Worm (Caenorhabditis elegans): ENCODE results near the gene E02H1.1.
A peak's percentile ranks its signal among the peaks of the same experiment; 100 is the strongest.

Gene E02H1.1

DNA sequence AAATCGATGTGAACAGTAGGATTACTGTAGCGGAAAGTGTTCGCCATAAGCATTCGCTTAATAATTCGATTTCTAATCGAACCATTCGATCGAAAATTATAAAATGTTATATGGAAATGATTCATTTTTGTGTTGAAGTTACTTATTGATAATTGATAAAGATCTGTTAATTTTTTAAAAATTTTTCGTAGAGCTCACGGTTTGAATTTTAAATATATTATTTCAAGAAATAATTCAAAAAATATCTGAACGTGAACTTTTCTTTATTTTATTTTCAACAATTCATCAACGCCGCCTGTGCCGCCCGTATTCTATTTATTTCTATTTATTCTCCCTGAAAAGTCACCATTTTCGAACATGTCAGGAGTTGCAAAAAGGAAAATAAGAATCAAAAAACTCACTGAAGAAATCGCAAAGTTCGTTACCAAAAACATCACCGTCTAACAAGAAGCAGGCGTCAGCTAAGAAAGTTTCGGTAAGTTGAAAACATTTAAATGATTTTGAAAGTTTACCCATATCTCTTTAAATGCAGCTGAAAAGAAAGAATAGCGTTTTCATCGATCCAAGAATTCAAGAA is 20.5 kb upstream of the E02H1.1 start, which contains the start of the genes T15H9.5 and T15H9.4:
Gene T15H9.5, minus strand, starts transcription at position 101 of the 577 bp plus-strand sequence.
Gene T15H9.4, plus strand, starts transcription at position 527 of the 577 bp plus-strand sequence.
- no peak for TF ChIP-seq him-1 (tag; optimal IDR thresholded peaks at IDR 0.05)
- TF ChIP-seq dao-5 (tag; optimal IDR thresholded peaks at IDR 0.05): no peak
- no peak for TF ChIP-seq W03F9.2 (tag; optimal IDR thresholded peaks at IDR 0.05)

DNA sequence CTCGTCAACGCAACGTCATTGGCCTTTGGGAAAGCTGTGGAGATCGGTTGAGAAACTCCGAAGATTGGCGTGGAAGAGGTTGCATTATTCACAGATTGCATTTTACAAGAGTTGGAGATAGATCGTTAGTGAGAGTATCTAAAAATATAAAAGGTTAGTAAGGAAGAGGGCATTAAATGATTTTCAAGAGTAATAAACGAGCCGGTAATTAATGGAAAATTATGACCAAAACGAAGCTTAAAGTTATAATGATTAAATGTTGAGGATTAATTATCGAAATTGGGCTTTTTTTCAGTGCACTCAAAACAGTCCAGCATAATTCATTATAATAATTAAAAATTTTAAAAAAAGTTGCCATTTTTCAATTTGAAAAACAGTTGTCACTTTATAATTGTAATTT is 18.3 kb upstream of the E02H1.1 start, which contains the start of gene pap-2:
Gene pap-2, minus strand, starts transcription at position 101 of the 400 bp plus-strand sequence.
- TF ChIP-seq W03F9.2 (tag; optimal IDR thresholded peaks at IDR 0.05) (no peak), him-1 (tag; optimal IDR thresholded peaks at IDR 0.05) (no peak), dao-5 (tag; optimal IDR thresholded peaks at IDR 0.05) (no peak)

DNA sequence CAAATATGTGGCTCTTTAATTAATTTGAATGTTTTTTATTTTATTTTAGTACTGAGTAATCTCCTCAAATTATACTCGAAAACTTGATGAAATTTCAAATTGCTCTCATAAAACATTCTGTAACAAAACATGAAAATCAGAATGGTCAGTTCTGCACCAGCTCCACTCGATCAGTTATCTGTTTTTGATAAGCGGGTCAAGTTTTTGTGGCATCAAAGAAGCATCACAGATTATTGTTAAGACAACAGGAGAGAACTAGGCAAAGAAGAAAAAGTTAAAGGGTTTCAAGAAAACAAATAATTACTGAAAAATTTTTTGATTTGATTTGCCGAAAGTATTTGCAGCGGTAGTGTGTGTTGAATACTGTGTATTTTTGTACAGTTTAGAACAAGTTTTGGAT is 16.2 kb upstream of the E02H1.1 start:
- TF ChIP-seq him-1 (tag; optimal IDR thresholded peaks at IDR 0.05): no peak
- no peak for TF ChIP-seq W03F9.2 (tag; optimal IDR thresholded peaks at IDR 0.05)
- TF ChIP-seq dao-5 (tag; optimal IDR thresholded peaks at IDR 0.05): no peak

DNA sequence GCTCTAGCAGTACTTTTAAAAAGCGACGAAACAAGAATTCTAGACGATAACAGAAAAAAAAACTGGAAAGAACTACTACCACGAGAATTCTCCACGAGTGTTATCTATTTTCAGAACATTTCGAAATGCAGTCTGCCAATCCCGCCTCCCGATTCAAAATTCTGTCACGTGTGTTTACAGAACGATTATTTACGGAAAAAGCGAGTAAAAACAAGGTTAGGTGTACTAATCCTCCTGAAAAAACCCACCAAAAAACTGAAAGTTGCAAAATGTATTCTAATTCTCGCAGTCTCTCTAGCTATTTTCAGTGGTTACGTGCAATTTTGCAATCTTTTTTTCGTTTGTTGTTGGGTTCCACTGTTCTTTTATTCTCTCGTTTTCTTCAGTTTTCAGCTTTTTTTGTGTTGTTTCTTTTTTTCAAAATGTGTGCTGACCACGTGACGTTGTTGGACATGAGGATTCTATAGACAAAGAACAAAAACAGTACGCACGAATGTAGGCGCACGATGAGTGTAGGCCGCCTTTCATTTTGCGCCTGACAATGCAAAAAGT is 15.6 kb upstream of the E02H1.1 start:
- TF ChIP-seq him-1 (tag; optimal IDR thresholded peaks at IDR 0.05): no peak
- TF ChIP-seq dao-5 (tag; optimal IDR thresholded peaks at IDR 0.05): no peak
- TF ChIP-seq W03F9.2 (tag; optimal IDR thresholded peaks at IDR 0.05): no peak

DNA sequence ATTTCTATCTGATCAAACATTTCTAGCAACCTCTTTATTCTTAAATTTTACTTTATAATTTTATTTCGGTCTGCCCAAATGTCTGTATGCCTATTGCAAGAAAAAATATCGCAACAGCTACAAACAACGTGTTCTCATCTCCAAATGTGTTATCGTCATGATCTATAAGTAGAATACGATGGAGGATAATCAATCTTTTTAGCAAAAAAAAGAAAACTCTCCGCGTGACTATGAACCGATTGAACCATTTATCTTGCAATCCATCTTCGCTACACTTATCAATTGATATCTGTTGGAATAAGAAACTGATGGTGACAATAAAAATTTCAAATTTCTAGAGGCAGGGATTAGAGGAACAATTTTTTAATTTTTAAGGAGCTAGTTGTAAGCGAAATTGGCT is 15.0 kb upstream of the E02H1.1 start:
- TF ChIP-seq W03F9.2 (tag; optimal IDR thresholded peaks at IDR 0.05) (no peak), dao-5 (tag; optimal IDR thresholded peaks at IDR 0.05) (no peak), him-1 (tag; optimal IDR thresholded peaks at IDR 0.05) (no peak)

DNA sequence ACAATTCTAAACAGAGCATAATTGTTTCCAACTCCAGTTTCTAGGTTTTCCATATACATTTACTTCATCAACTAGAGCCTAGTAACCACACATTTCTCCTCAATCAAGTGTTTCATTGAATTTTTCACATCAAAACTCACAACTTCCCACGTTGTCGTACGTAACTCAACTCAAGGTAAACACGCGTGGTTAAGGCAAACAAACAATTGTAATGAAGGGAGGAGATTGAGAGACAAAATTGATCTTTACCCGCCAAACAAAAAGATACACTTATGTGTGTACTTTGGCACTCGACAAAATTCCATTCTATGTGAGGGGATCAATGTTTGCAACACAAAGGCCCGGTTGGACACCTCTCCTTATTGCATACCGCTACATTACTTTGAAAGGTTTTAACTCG is 14.4 kb upstream of the E02H1.1 start, which contains the start of gene nhr-19:
Gene nhr-19, minus strand, starts transcription at position 191 of the 400 bp plus-strand sequence.
- TF ChIP-seq him-1 (tag; optimal IDR thresholded peaks at IDR 0.05) (no peak), dao-5 (tag; optimal IDR thresholded peaks at IDR 0.05) (no peak), W03F9.2 (tag; optimal IDR thresholded peaks at IDR 0.05) (no peak)

DNA sequence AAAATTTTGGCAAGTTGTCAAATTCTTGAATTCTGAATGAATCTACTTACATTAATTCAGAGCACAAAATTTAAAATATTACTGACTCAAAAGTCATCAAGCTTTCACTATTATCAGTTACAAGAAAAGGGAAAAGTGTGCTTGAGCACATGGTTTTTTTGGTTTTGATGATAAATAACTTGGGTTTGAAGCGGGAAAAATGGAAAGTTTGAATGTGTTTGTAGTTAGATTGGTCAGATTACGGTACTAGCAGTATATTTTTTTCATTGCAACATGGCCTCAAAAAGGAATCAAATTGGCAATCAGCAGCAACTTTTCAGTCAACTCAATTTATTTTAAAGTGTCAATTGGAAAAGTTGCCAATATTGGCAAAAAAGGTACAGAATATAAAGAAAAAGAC is 13.7 kb upstream of the E02H1.1 start:
- TF ChIP-seq him-1 (tag; optimal IDR thresholded peaks at IDR 0.05): no peak
- no peak for TF ChIP-seq dao-5 (tag; optimal IDR thresholded peaks at IDR 0.05)
- TF ChIP-seq W03F9.2 (tag; optimal IDR thresholded peaks at IDR 0.05): no peak

DNA sequence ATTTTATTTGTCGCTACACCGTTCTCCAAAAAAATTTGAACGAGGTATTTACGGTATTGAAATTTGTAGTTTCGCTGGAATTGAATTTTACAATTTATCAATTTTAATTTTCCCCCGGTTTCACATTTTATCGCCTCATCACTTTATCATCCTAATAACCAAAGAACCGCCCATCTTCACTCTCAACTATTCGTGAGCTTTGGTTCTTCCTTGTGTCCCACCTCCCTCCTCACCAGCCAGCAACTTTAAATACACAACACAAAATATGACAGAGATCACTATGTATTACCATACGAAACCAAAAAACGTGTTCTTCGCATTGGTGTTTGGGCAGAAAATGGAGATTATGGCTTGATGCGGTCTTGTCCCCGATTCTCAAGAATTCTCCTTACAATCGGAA is 13.1 kb upstream of the E02H1.1 start:
- TF ChIP-seq him-1 (tag; optimal IDR thresholded peaks at IDR 0.05) (no peak), W03F9.2 (tag; optimal IDR thresholded peaks at IDR 0.05) (no peak), dao-5 (tag; optimal IDR thresholded peaks at IDR 0.05) (no peak)

DNA sequence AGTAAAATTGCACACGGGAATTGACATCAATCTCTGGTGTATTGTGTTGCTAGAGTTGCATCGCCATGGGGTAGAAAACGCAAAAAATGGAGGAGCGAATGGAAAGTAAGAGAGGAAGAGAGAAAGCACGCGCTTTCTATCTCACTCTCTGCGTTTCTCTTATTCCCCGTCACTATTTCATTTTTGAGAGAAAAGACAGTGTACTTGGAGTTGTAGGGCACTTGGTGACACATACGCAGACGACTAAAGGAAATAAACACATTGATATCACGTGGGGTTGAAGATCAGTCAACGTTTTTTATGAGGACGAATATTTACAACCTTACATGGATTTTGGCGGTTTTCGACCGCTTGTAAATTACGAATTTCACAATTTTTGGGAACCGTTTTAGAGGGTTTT is 12.5 kb upstream of the E02H1.1 start:
- TF ChIP-seq dao-5 (tag; optimal IDR thresholded peaks at IDR 0.05) (no peak), W03F9.2 (tag; optimal IDR thresholded peaks at IDR 0.05) (peak; percentile 71)

DNA sequence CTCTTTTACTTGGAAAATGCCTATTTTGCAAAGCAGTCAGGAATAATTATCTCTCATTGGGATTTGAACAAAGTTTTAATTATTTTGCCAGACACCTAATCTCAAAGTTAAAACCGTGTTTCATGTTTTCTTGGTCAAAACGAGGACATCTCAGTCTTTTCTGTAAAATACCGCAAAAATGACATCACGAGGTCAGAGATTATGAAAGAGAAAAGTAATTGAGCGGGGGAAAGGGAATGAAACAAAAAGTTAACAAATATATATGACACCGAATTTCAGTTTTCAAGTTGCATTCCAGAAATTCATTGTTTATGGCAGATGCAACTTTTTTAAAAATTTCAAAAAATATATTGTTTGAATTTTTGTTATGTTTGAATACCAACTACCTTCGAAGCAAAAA is 11.6 kb upstream of the E02H1.1 start:
- TF ChIP-seq him-1 (tag; optimal IDR thresholded peaks at IDR 0.05) (no peak), dao-5 (tag; optimal IDR thresholded peaks at IDR 0.05) (no peak), W03F9.2 (tag; optimal IDR thresholded peaks at IDR 0.05) (no peak)

DNA sequence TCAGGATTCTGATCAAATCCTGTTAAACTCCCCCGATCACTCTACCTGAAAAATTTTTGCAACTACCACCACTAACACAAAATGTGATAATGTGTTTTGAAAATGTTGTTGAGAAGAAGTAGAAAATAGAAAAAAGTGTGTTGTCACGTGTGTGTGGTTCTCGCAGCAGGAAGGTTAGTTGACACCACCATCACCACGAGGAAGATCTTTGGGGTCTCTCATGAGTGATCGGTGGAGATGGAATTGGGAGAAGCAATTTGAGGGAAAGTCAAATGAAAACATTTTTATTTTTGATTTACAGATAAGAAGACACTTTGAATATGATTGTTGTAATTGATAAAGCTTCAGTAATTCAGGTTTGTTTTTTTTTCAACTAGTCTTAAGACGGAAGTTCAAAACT is 10.7 kb upstream of the E02H1.1 start:
- TF ChIP-seq him-1 (tag; optimal IDR thresholded peaks at IDR 0.05) (no peak), dao-5 (tag; optimal IDR thresholded peaks at IDR 0.05) (no peak), W03F9.2 (tag; optimal IDR thresholded peaks at IDR 0.05) (no peak)

DNA sequence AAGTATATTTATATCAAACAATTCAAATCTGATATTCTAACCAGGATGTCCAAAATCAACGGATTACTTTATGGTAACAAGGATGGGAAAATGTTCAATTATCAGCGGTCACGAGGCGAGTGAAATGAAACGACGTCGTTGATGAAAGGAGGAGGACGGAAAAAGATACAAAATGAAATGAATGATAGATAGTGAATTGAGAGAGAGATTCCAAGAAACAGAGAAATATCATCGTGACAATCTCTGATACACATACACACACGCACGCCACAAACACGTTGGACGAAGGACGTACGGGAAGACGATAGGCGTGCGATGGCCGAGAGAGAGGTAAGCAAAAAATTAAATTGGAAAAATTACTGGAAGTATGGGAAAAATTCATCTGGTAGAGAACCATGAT is 10.1 kb upstream of the E02H1.1 start:
- TF ChIP-seq dao-5 (tag; optimal IDR thresholded peaks at IDR 0.05) (no peak), him-1 (tag; optimal IDR thresholded peaks at IDR 0.05) (no peak), W03F9.2 (tag; optimal IDR thresholded peaks at IDR 0.05) (peak; percentile 29)

DNA sequence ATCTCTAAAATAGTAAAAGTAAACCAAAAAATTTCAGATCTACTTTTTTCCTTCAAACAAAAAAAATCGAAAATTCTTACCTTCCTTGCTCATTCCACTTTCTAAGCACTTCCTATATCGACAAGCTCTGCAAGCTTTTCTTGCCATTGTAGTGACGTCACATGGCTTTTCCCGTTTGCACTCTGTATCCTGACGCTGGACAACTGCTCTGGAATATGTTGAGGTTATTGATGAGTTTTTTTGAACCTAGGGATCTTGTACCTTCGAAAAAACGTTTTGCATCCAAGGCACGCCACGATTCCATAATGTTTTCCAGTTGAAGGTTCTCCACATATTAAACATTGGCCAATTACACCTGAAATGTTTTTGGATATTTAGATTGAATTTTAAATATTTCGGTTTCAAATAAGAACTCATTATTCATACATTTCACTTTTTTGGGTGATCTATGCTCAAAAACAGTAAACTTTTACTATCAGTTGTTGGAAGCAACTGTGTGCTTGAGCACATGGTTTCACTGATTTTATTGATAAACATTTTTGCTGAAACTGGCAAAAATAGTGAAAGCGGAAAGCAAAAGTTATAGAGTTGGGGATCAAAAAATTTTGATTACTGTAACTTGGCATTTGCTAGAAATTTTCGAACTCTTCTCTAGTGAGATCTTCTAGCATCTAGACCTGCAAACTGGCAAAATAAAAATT is 9.2 kb upstream of the E02H1.1 start:
- TF ChIP-seq W03F9.2 (tag; optimal IDR thresholded peaks at IDR 0.05): no peak
- no peak for TF ChIP-seq dao-5 (tag; optimal IDR thresholded peaks at IDR 0.05)
- no peak for TF ChIP-seq him-1 (tag; optimal IDR thresholded peaks at IDR 0.05)

DNA sequence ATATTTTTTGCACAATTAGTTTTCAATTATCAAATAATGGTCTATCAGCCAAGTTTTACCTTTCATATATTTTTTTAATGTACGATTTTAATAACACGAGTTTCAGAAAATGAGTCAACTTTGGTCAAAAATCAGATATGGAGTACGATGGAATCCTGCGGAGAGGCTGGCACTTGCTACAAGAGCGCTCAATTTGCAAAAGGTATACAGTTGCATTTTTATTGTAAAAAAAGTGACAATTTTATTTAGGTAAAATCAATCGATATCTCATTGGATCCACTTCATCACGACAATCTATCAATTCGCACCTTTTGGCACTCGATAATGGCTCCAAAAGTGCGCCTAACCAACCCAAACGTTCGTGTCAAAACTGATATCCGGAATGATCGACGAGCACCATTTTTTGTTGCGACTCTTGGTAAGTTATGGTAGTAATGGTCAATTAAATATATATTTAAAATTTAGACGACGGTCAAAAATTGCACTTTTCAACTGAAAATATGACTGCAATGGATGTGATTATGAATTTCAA is 6.6 kb upstream of the E02H1.1 start, which contains the start of gene mrpl-53:
Gene mrpl-53, plus strand, starts transcription at position 107 of the 532 bp plus-strand sequence.
- TF ChIP-seq him-1 (tag; optimal IDR thresholded peaks at IDR 0.05): no peak
- no peak for TF ChIP-seq dao-5 (tag; optimal IDR thresholded peaks at IDR 0.05)
- TF ChIP-seq W03F9.2 (tag; optimal IDR thresholded peaks at IDR 0.05): no peak

Data from whole organism, L4/young adult.